Worm (Caenorhabditis elegans): Measurements from ENCODE around the gene C30B5.17.
A peak's percentile ranks its signal among the peaks of the same experiment; 100 is the strongest.

The C30B5.17 gene

DNA sequence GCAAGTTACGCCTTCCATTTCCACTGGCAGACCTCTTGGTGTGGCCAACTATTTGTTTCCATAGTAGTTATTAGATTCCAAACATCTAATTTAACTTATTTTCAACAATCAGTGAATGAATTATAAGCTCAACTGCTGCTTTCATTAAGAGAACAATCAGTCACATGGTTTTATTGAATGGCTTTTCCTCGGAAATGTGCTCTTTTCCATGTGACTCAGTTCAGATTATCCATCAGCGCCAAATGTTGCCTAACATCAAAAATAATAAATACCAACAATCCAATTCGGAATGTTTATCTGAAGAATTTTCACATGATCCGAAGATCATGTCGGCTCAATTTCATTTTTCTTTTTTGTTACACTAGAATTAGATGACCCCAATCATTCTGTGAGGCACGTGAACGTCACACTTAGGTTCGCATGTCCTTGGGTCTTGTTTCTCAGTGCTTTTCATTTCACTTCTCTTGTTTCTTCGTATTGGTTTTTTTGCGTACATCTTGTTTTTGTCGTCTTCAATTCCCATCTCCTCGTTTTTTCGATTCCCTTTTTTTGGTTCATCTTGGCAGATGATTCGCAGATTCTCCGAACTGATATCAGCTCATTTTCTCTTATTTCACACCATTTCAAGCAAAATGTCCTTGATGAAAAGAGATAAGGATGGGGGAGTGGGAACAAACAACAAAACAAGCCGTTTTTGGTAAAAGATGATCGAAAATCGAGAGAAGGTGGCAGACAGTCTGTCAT, 26.5 kb downstream of the C30B5.17 start (continued):
- TF ChIP-seq ama-1 (optimal IDR thresholded peaks at IDR 0.05) (no peak), ceh-20 (GFP tag; IDR thresholded peaks at IDR 0.05) (0 out of 2 replicates have a peak, but pooled peaks have one; percentile 31), php-3 (GFP tag; IDR thresholded peaks at IDR 0.05) (no peak), nhr-76 (tag; optimal IDR thresholded peaks at IDR 0.05) (no peak), Y105C5A.15 (GFP tag; IDR thresholded peaks at IDR 0.05) (no peak), nhr-6 (tag; optimal IDR thresholded peaks at IDR 0.05) (no peak), vab-7 (GFP tag; IDR thresholded peaks at IDR 0.05) (no peak)

- TF ChIP-seq madf-9 (GFP tag; conservative IDR thresholded peaks at IDR 0.05) (no peak), ceh-20 (GFP tag; IDR thresholded peaks at IDR 0.05) (peak; percentile 18; the same call in 1 of the 2 replicates), hmg-1.1 (GFP tag; IDR thresholded peaks at IDR 0.05) (0 out of 2 replicates have a peak, but pooled peaks have one; percentile 59), lin-38 (GFP tag; IDR thresholded peaks at IDR 0.05) (no peak), aha-1 (tag) (peak; percentile 77), mdl-1 (tag; optimal IDR thresholded peaks at IDR 0.05) (peak in 1 of 2 experiments; percentile 18), F26F4.8 (GFP tag; conservative IDR thresholded peaks at IDR 0.05) (no peak), dmd-9 (GFP tag; IDR thresholded peaks at IDR 0.05) (no peak), gei-8 (GFP tag; optimal IDR thresholded peaks at IDR 0.05) (no peak), nhr-102 (tag; optimal IDR thresholded peaks at IDR 0.05) (no peak), daf-8 (GFP tag; IDR thresholded peaks at IDR 0.05) (no peak)
These were observed 27.8 kb downstream of the C30B5.17 start for ce11 chrII:6175027-6175426.

- TF ChIP-seq snpc-4 (tag; optimal IDR thresholded peaks at IDR 0.05) (no peak), Y75B8A.6 (GFP tag; IDR thresholded peaks at IDR 0.05) (no peak), lir-3 (tag; optimal IDR thresholded peaks at IDR 0.05) (no peak), tag-97 (GFP tag; IDR thresholded peaks at IDR 0.05) (no peak)
These were observed 29.4 kb downstream of the C30B5.17 start, which contains the start of gene F40H3.2 for ce11 chrII:6173400-6173799. F40H3.2 (plus strand) TSS chrII:6173649.

- TF ChIP-seq nhr-41 (GFP tag; IDR thresholded peaks at IDR 0.05) (no peak), dpl-1 (GFP tag; optimal IDR thresholded peaks at IDR 0.05) (no peak), mes-2 (tag; optimal IDR thresholded peaks at IDR 0.05; ENCODE audit: poor library complexity, severe bottlenecking) (no peak), cey-2 (tag; optimal IDR thresholded peaks at IDR 0.05; ENCODE audit: borderline replicate concordance, insufficient read depth) (no peak)
These were observed 31.6 kb downstream of the C30B5.17 start, which contains the start of gene F40H3.3 for ce11 chrII:6171228-6171627. F40H3.3 (plus strand) TSS chrII:6171507.

DNA sequence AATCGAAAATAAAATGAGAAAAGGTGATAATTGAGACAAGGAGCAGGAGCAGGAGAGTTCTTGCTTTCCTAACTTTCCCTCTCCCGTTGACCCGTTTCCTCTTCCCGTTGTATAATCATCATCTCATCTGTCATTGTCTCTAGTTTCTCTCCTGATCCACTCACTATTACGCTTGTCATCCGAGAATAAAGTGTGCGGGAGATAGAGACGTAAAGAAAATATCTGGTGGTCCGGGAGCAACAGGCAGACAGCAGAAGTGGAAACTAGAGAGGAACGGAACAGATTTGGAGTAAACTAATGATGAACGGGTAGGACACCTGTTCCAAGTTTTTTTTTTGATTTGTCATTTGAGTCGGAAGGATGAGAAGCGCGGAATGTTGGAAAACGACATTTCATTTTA, 32.6 kb downstream of the C30B5.17 start:
- TF ChIP-seq nhr-10 (tag; optimal IDR thresholded peaks at IDR 0.05) (no peak), daf-16 (GFP tag; optimal IDR thresholded peaks at IDR 0.05) (peak in 1 of 2 experiments; percentile 71), daf-16 (tag; optimal IDR thresholded peaks at IDR 0.05) (no peak)

DNA sequence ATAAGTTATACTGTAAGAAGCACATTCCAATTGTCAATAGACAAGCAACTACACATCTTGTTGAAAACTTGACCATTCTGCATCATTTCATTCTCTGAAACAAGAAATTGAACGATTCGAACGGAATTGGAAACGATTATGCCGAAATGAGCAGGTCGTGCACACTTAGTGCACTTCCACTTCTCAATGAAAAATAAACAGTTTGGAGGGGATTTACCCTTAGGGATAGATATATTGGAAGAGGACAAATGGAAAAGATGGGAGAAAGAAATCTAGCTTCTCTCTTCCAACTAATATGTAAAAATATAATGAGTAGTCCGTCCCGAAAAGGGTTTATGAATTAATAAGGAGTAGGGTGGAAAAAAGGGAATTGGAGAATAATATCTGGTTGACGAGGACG, 33.7 kb downstream of the C30B5.17 start, which contains the start of gene hst-3.1:
hst-3.1 (minus strand) TSS at position 101 of the 400 bp plus-strand sequence.
- no peak for TF ChIP-seq aha-1 (tag)
- no peak for TF ChIP-seq F37D6.2 (tag; optimal IDR thresholded peaks at IDR 0.05)
- no peak for TF ChIP-seq fos-1 (tag; optimal IDR thresholded peaks at IDR 0.05)
- TF ChIP-seq lin-15B (tag; optimal IDR thresholded peaks at IDR 0.05) = no peak
- TF ChIP-seq tag-97 (GFP tag; IDR thresholded peaks at IDR 0.05) = no peak
